Fruit fly (Drosophila melanogaster): ENCODE data around the gene CG33229.

Gene CG33229

dm6 chr3L:234337-234736 lies 10.7 kb downstream of the CG33229 start:
- no peak for TF ChIP-seq ttk (optimal IDR thresholded peaks at IDR 0.05)
- TF ChIP-seq Myc (optimal IDR thresholded peaks at IDR 0.05), result no peak
- TF ChIP-seq h (optimal IDR thresholded peaks at IDR 0.05), result no peak
- no peak for TF ChIP-seq psq (optimal IDR thresholded peaks at IDR 0.05)
- TF ChIP-seq Sin3A (optimal IDR thresholded peaks at IDR 0.05), result no peak
- TF ChIP-seq insv (optimal IDR thresholded peaks at IDR 0.05), result no peak

- TF ChIP-seq ttk (optimal IDR thresholded peaks at IDR 0.05), result no peak
- TF ChIP-seq insv (optimal IDR thresholded peaks at IDR 0.05), result no peak
- TF ChIP-seq psq (optimal IDR thresholded peaks at IDR 0.05), result no peak
- TF ChIP-seq Sin3A (optimal IDR thresholded peaks at IDR 0.05), result no peak
- no peak for TF ChIP-seq Myc (optimal IDR thresholded peaks at IDR 0.05)
Observed at dm6 chr3L:246644-247199, 23.1 kb downstream of the CG33229 start.

- no peak for TF ChIP-seq Myc (optimal IDR thresholded peaks at IDR 0.05)
- no peak for TF ChIP-seq psq (optimal IDR thresholded peaks at IDR 0.05)
- no peak for TF ChIP-seq h (optimal IDR thresholded peaks at IDR 0.05)
- TF ChIP-seq insv (optimal IDR thresholded peaks at IDR 0.05), result no peak
- TF ChIP-seq ttk (optimal IDR thresholded peaks at IDR 0.05), result no peak
- no peak for TF ChIP-seq Sin3A (optimal IDR thresholded peaks at IDR 0.05)
Observed at dm6 chr3L:247482-248225, 24.0 kb downstream of the CG33229 start, which contains the start of gene mthl14. TSS of gene mthl14 (plus strand) at chr3L:247491.

dm6 chr3L:248226-248758 lies 24.6 kb downstream of the CG33229 start:
- TF ChIP-seq ttk (optimal IDR thresholded peaks at IDR 0.05) (no peak), Myc (optimal IDR thresholded peaks at IDR 0.05) (no peak), h (optimal IDR thresholded peaks at IDR 0.05) (no peak), psq (optimal IDR thresholded peaks at IDR 0.05) (no peak), insv (optimal IDR thresholded peaks at IDR 0.05) (no peak), Sin3A (optimal IDR thresholded peaks at IDR 0.05) (no peak)

- TF ChIP-seq Sin3A (optimal IDR thresholded peaks at IDR 0.05) (no peak), Myc (optimal IDR thresholded peaks at IDR 0.05) (no peak)
Observed at dm6 chr3L:257618-258475, 34.2 kb downstream of the CG33229 start, which contains the start of the genes DIP2 and wac. TSS of gene DIP2 (minus strand) at chr3L:257954. TSS of gene wac (plus strand) at chr3L:258176.

- TF ChIP-seq Sin3A (optimal IDR thresholded peaks at IDR 0.05) (no peak), Myc (optimal IDR thresholded peaks at IDR 0.05) (no peak), insv (optimal IDR thresholded peaks at IDR 0.05) (no peak), ttk (optimal IDR thresholded peaks at IDR 0.05) (no peak), psq (optimal IDR thresholded peaks at IDR 0.05) (no peak), h (optimal IDR thresholded peaks at IDR 0.05) (no peak)
Observed at dm6 chr3L:262724-263177, 39.1 kb downstream of the CG33229 start.

- no peak for TF ChIP-seq Sin3A (optimal IDR thresholded peaks at IDR 0.05)
- TF ChIP-seq insv (optimal IDR thresholded peaks at IDR 0.05), result no peak
Observed at dm6 chr3L:263500-264377, 40.1 kb downstream of the CG33229 start.

- no peak for TF ChIP-seq insv (optimal IDR thresholded peaks at IDR 0.05)
- TF ChIP-seq Sin3A (optimal IDR thresholded peaks at IDR 0.05), result no peak
- TF ChIP-seq psq (optimal IDR thresholded peaks at IDR 0.05), result no peak
- no peak for TF ChIP-seq ttk (optimal IDR thresholded peaks at IDR 0.05)
- no peak for TF ChIP-seq Myc (optimal IDR thresholded peaks at IDR 0.05)
- TF ChIP-seq h (optimal IDR thresholded peaks at IDR 0.05), result no peak
Observed at dm6 chr3L:264378-265151, 40.9 kb downstream of the CG33229 start, which contains the start of the genes Tudor-SN and mRpL17. TSS of gene Tudor-SN (minus strand) at chr3L:264380. TSS of gene mRpL17 (plus strand) at chr3L:264779.

- TF ChIP-seq psq (optimal IDR thresholded peaks at IDR 0.05), result no peak
- TF ChIP-seq Sin3A (optimal IDR thresholded peaks at IDR 0.05), result no peak
- TF ChIP-seq ttk (optimal IDR thresholded peaks at IDR 0.05), result no peak
- TF ChIP-seq Myc (optimal IDR thresholded peaks at IDR 0.05), result no peak
- TF ChIP-seq insv (optimal IDR thresholded peaks at IDR 0.05), result no peak
- TF ChIP-seq h (optimal IDR thresholded peaks at IDR 0.05), result no peak
Observed at dm6 chr3L:265808-266207, 42.2 kb downstream of the CG33229 start, which contains the start of gene CG34263. TSS of gene CG34263 (minus strand) at chr3L:265908.

dm6 chr3L:267083-267482 lies 43.4 kb downstream of the CG33229 start, which contains the start of gene miple1:
TSS of gene miple1 (plus strand) at chr3L:267299.
- TF ChIP-seq Sin3A (optimal IDR thresholded peaks at IDR 0.05) (no peak), insv (optimal IDR thresholded peaks at IDR 0.05) (no peak), psq (optimal IDR thresholded peaks at IDR 0.05) (no peak), h (optimal IDR thresholded peaks at IDR 0.05) (no peak), ttk (optimal IDR thresholded peaks at IDR 0.05) (no peak), Myc (optimal IDR thresholded peaks at IDR 0.05) (no peak)
